Worm (Caenorhabditis elegans) whole organism, L4/young adult: ENCODE data around the gene sre-20.

Source experiments
- W03F9.2 ChIP-seq: fragments of 150-350 bp; optimal IDR thresholded peaks from 2 replicates; lab custom pipeline; 2014; ENCODE audit warnings: missing biosample characterization, missing genetic modification characterization
- dao-5 ChIP-seq: sonication (generic microtip); optimal IDR thresholded peaks from 2 replicates; lab custom pipeline; 2016; ENCODE audit warnings: missing genotype, missing genetic modification characterization, moderate library complexity, missing compliant biosample characterization
- him-1 ChIP-seq: sonication (generic microtip); optimal IDR thresholded peaks from 2 replicates; lab custom pipeline; 2016; ENCODE audit warnings: missing genotype, missing genetic modification reagents, missing genetic modification characterization, missing compliant biosample characterization

- TF ChIP-seq him-1 (tag; lab: Kevin White, UChicago) (no peak), W03F9.2 (tag; lab: Kevin White, UChicago) (no peak), dao-5 (tag; lab: Kevin White, UChicago) (no peak)
Observed at ce11 chrV:12790188-12790587, 5.4 kb upstream of the sre-20 start, which contains the start of gene srbc-43.
